Fruit fly (Drosophila melanogaster) whole organism, embryonic: ENCODE measurements around the gene eys.
A peak's percentile ranks its signal among the peaks of the same experiment; 100 is the strongest.

ENCODE experiments used
- Atf-2 ChIP-seq: fragments of 200-800 bp; sonication (Bioruptor generic); optimal IDR thresholded peaks from 2 replicates; lab custom pipeline; 2016; ENCODE audit warnings: missing biosample characterization, missing genetic modification characterization
- BtbVII ChIP-seq: fragments of 200-800 bp; sonication (Bioruptor generic); optimal IDR thresholded peaks from 3 replicates; lab custom pipeline; 2017; ENCODE audit warnings: missing biosample characterization, mild to moderate bottlenecking, missing genetic modification characterization
- CG13296 ChIP-seq: fragments of 200-800 bp; sonication (Bioruptor generic); optimal IDR thresholded peaks from 3 replicates; lab custom pipeline; 2018; ENCODE audit warnings: missing biosample characterization, mild to moderate bottlenecking, missing genetic modification characterization
- CG14667 ChIP-seq: fragments of 200-800 bp; sonication (Bioruptor generic); IDR thresholded peaks from 2 replicates; pipeline ENCODE4 v1.3.6; 2022; ENCODE audit warnings: missing biosample characterization, missing genetic modification characterization
- CG15514 ChIP-seq: fragments of 200-800 bp; sonication (Bioruptor generic); optimal IDR thresholded peaks from 3 replicates; lab custom pipeline; 2017; ENCODE audit warnings: missing biosample characterization, missing genetic modification characterization, mild to moderate bottlenecking, moderate library complexity, missing genetic modification reagents
- CG16779 ChIP-seq: fragments of 200-800 bp; sonication (Bioruptor generic); IDR thresholded peaks from 2 replicates; pipeline ENCODE4 v1.3.6; 2022; ENCODE audit warnings: missing biosample characterization, missing genetic modification characterization
- CG17361 ChIP-seq: fragments of 200-800 bp; sonication (Bioruptor generic); IDR thresholded peaks from 3 replicates; pipeline ENCODE4 v1.3.6; 2022; ENCODE audit warnings: missing biosample characterization, missing genetic modification characterization
- CG17568 ChIP-seq: fragments of 200-800 bp; sonication (Bioruptor generic); optimal IDR thresholded peaks from 2 replicates; lab custom pipeline; 2018; ENCODE audit warnings: missing biosample characterization, mild to moderate bottlenecking, missing genetic modification characterization, moderate library complexity
- CG17612 ChIP-seq: fragments of 200-800 bp; sonication (Bioruptor generic); IDR thresholded peaks from 2 replicates; pipeline ENCODE4 v1.3.6; 2022; ENCODE audit warnings: missing biosample characterization, missing genetic modification characterization
- CG18262 ChIP-seq: fragments of 200-800 bp; optimal IDR thresholded peaks from 3 replicates; lab custom pipeline; 2019; ENCODE audit warnings: missing biosample characterization, mild to moderate bottlenecking, missing genetic modification characterization, moderate library complexity
- CG30403 ChIP-seq: fragments of 200-800 bp; sonication (Bioruptor generic); optimal IDR thresholded peaks from 3 replicates; lab custom pipeline; 2016; ENCODE audit warnings: missing biosample characterization, missing genetic modification characterization
- CG3065 ChIP-seq: fragments of 200-800 bp; sonication (Bioruptor generic); optimal IDR thresholded peaks from 2 replicates; lab custom pipeline; 2016; ENCODE audit warnings: missing biosample characterization, missing genetic modification characterization
- CG32767 ChIP-seq: fragments of 200-800 bp; sonication (Bioruptor generic); IDR thresholded peaks from 2 replicates; pipeline ENCODE4 v1.3.6; 2022; ENCODE audit warnings: missing biosample characterization, missing genetic modification characterization
- CG34224 ChIP-seq: fragments of 200-800 bp; sonication (Bioruptor generic); IDR thresholded peaks from 3 replicates; pipeline ENCODE4 v1.3.6; 2022; ENCODE audit warnings: missing biosample characterization, missing genetic modification characterization; ENCODE audit not compliant: partially characterized antibody
- CG3995 ChIP-seq: fragments of 200-800 bp; sonication (Bioruptor generic); optimal IDR thresholded peaks from 3 replicates; lab custom pipeline; 2016; ENCODE audit warnings: missing biosample characterization, missing genetic modification characterization
- CG7987 ChIP-seq: fragments of 200-800 bp; sonication (Bioruptor generic); optimal IDR thresholded peaks from 2 replicates; lab custom pipeline; 2018; ENCODE audit warnings: missing biosample characterization, mild to moderate bottlenecking, missing genetic modification characterization, moderate library complexity
- CG9437 ChIP-seq: fragments of 200-800 bp; sonication (Bioruptor generic); optimal IDR thresholded peaks from 2 replicates; lab custom pipeline; 2018; ENCODE audit warnings: missing biosample characterization, mild to moderate bottlenecking, missing genetic modification characterization
- Chrac-16 ChIP-seq: fragments of 200-800 bp; sonication (Bioruptor generic); optimal IDR thresholded peaks from 3 replicates; lab custom pipeline; 2016; ENCODE audit warnings: missing biosample characterization, missing genetic modification characterization
- CkIIα-i1 ChIP-seq: fragments of 200-800 bp; sonication (Bioruptor generic); IDR thresholded peaks from 2 replicates; pipeline ENCODE4 v1.3.6; 2022; ENCODE audit warnings: missing biosample characterization, missing genetic modification characterization
- Dip2 ChIP-seq: fragments of 200-800 bp; sonication (Bioruptor generic); IDR thresholded peaks from 2 replicates; pipeline ENCODE4 v1.3.6; 2022; ENCODE audit warnings: missing biosample characterization, missing genetic modification characterization
- Dll ChIP-seq: fragments of 200-800 bp; sonication (Bioruptor generic); IDR thresholded peaks from 4 replicates; pipeline ENCODE4 v1.3.6; 2022; ENCODE audit warnings: missing biosample characterization, missing genetic modification characterization; ENCODE audit not compliant: partially characterized antibody
- Doc2 ChIP-seq: fragments of 200-800 bp; sonication (Bioruptor generic); IDR thresholded peaks from 2 replicates; pipeline ENCODE4 v1.3.6; 2022; ENCODE audit warnings: missing biosample characterization, missing genetic modification characterization
- Ets97D ChIP-seq: fragments of 200-800 bp; sonication (Bioruptor generic); optimal IDR thresholded peaks from 3 replicates; lab custom pipeline; 2016; ENCODE audit warnings: missing biosample characterization, missing genetic modification characterization
- HLH54F ChIP-seq: fragments of 200-800 bp; sonication (Bioruptor generic); optimal IDR thresholded peaks from 3 replicates; lab custom pipeline; 2016; ENCODE audit warnings: missing biosample characterization, missing genetic modification characterization
- NFAT ChIP-seq: fragments of 200-800 bp; sonication (Bioruptor generic); IDR thresholded peaks from 2 replicates; pipeline ENCODE4 v1.3.6; 2022; ENCODE audit warnings: missing biosample characterization, missing genetic modification characterization
- Oaz ChIP-seq: fragments of 200-800 bp; sonication (Bioruptor generic); IDR thresholded peaks from 2 replicates; pipeline ENCODE4 v1.3.6; 2022; ENCODE audit warnings: missing biosample characterization, missing genetic modification characterization
- ab ChIP-seq: fragments of 200-800 bp; sonication (Bioruptor generic); optimal IDR thresholded peaks from 2 replicates; lab custom pipeline; 2016; ENCODE audit warnings: missing biosample characterization, missing genetic modification characterization
- ash1 ChIP-seq: fragments of 200-800 bp; sonication (Bioruptor generic); optimal IDR thresholded peaks from 2 replicates; lab custom pipeline; 2018; ENCODE audit warnings: missing biosample characterization, mild to moderate bottlenecking, missing genetic modification characterization
- az2 ChIP-seq: fragments of 200-800 bp; sonication (Bioruptor generic); optimal IDR thresholded peaks from 3 replicates; lab custom pipeline; 2016; ENCODE audit warnings: missing biosample characterization, missing genetic modification characterization
- dysf ChIP-seq: fragments of 200-800 bp; sonication (Bioruptor generic); IDR thresholded peaks from 3 replicates; pipeline ENCODE4 v1.3.6; 2022; ENCODE audit warnings: missing biosample characterization, missing genetic modification characterization
- emc ChIP-seq: fragments of 200-800 bp; sonication (Bioruptor generic); optimal IDR thresholded peaks from 2 replicates; lab custom pipeline; 2016; ENCODE audit warnings: missing biosample characterization, missing genetic modification characterization
- eyg ChIP-seq: fragments of 200-800 bp; sonication (Bioruptor generic); optimal IDR thresholded peaks from 3 replicates; lab custom pipeline; 2016; ENCODE audit warnings: missing biosample characterization, missing genetic modification characterization
- fu2 ChIP-seq: fragments of 200-800 bp; sonication (Bioruptor generic); optimal IDR thresholded peaks from 2 replicates; lab custom pipeline; 2016; ENCODE audit warnings: missing biosample characterization, missing genetic modification characterization
- ind ChIP-seq: fragments of 200-800 bp; sonication (Bioruptor generic); optimal IDR thresholded peaks from 3 replicates; lab custom pipeline; 2016; ENCODE audit warnings: missing biosample characterization, missing genetic modification characterization
- jing ChIP-seq: fragments of 200-800 bp; sonication (Bioruptor generic); optimal IDR thresholded peaks from 2 replicates; lab custom pipeline; 2018; ENCODE audit warnings: missing biosample characterization, mild to moderate bottlenecking, missing genetic modification characterization
- lab ChIP-seq: fragments of 200-800 bp; sonication (Bioruptor generic); optimal IDR thresholded peaks from 3 replicates; lab custom pipeline; 2017; ENCODE audit warnings: missing biosample characterization, missing genetic modification characterization, mild to moderate bottlenecking, moderate library complexity, missing genetic modification reagents
- lola ChIP-seq, 3 experiments: fragments of >200 bp in 2 of 3; fragments of 200-800 bp in 1 of 3; sonication (Bioruptor generic) in 1 of 3; optimal IDR thresholded peaks; 2 replicates each; lab custom pipeline; 2017 to 2019; ENCODE audit warnings: missing biosample characterization in 3 of 3, missing genetic modification characterization in 3 of 3, mild to moderate bottlenecking in 1 of 3, moderate library complexity in 1 of 3
- nau ChIP-seq: fragments of 200-800 bp; sonication (Bioruptor generic); optimal IDR thresholded peaks from 3 replicates; lab custom pipeline; 2017; ENCODE audit warnings: missing biosample characterization, mild to moderate bottlenecking, missing genetic modification characterization, missing genetic modification reagents
- phol ChIP-seq: fragments of 200-800 bp; sonication (Bioruptor generic); optimal IDR thresholded peaks from 3 replicates; lab custom pipeline; 2018; ENCODE audit warnings: missing biosample characterization, mild to moderate bottlenecking, missing genetic modification characterization, moderate library complexity
- pita ChIP-seq: fragments of 200-800 bp; sonication (Bioruptor generic); optimal IDR thresholded peaks from 2 replicates; lab custom pipeline; 2017; ENCODE audit warnings: missing biosample characterization, mild to moderate bottlenecking, missing genetic modification characterization
- ro ChIP-seq: fragments of 200-800 bp; sonication (Bioruptor generic); IDR thresholded peaks from 2 replicates; pipeline ENCODE4 v1.3.6; 2022; ENCODE audit warnings: missing biosample characterization, missing genetic modification characterization
- scrt ChIP-seq: fragments of 200-800 bp; sonication (Bioruptor generic); optimal IDR thresholded peaks from 2 replicates; lab custom pipeline; 2018; ENCODE audit warnings: missing biosample characterization, mild to moderate bottlenecking, missing genetic modification characterization, moderate library complexity
- sens ChIP-seq: fragments of 200-800 bp; sonication (Bioruptor generic); peaks from one replicate; lab custom pipeline; 2016; ENCODE audit warnings: missing biosample characterization, missing genetic modification characterization
- seq ChIP-seq: fragments of 200-800 bp; sonication (Bioruptor generic); IDR thresholded peaks from 2 replicates; pipeline ENCODE4 v1.3.6; 2022; ENCODE audit warnings: missing biosample characterization, missing genetic modification characterization
- sna ChIP-seq: fragments of 200-800 bp; sonication (Bioruptor generic); IDR thresholded peaks from 2 replicates; pipeline ENCODE4 v1.3.6; 2022; ENCODE audit warnings: missing biosample characterization, missing genetic modification characterization; ENCODE audit not compliant: partially characterized antibody
- so ChIP-seq: fragments of 200-800 bp; sonication (Bioruptor generic); IDR thresholded peaks from 3 replicates; pipeline ENCODE4 v1.3.6; 2022; ENCODE audit warnings: missing biosample characterization, missing genetic modification characterization
- stc ChIP-seq: fragments of 200-800 bp; sonication (Bioruptor generic); IDR thresholded peaks from 2 replicates; pipeline ENCODE4 v1.3.6; 2022; ENCODE audit warnings: missing biosample characterization, missing genetic modification characterization
- unpg ChIP-seq: fragments of 200-800 bp; sonication (Bioruptor generic); optimal IDR thresholded peaks from 3 replicates; lab custom pipeline; 2018; ENCODE audit warnings: missing biosample characterization, mild to moderate bottlenecking, missing genetic modification characterization, moderate library complexity
- wek ChIP-seq: fragments of 200-800 bp; sonication (Bioruptor generic); optimal IDR thresholded peaks from 3 replicates; lab custom pipeline; 2018; ENCODE audit warnings: missing biosample characterization, mild to moderate bottlenecking, missing genetic modification characterization, moderate library complexity
- zen2 ChIP-seq: fragments of 200-800 bp; sonication (Bioruptor generic); IDR thresholded peaks from 3 replicates; pipeline ENCODE4 v1.3.6; 2022; ENCODE audit warnings: missing biosample characterization, missing genetic modification characterization; ENCODE audit not compliant: partially characterized antibody

eys gene

DNA sequence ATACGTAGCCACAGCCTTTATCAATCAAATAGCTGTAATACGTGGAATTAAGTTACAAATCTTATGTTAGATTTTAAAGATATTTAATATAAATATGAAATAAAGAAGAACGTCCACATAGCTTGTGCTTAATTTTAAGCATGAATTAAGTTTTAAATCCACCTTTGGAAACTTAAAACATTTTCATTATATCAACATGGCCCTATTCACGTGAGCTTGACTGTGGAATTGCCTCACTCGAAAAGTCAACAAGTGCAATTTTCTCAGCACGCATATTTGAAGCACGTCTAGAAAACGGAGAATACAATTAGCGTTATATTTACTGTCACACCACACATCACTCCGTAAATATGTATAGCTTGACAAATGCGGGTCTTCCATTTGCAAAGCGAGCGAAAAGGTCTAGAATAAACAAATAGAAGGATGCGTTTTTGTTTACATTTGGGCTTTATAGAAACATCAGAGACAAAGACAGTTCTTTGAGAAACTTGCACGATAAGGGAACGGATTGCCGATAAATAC lies 52.2 kb downstream of the eys start (continued):
- TF ChIP-seq lola (GFP tag; optimal IDR thresholded peaks at IDR 0.05; lab: Kevin White, UChicago) (peak in 1 of 3 experiments; percentile 90), CG13296 (peak; percentile 92), unpg (peak; percentile 96), zen2 (no peak), phol (tag; lab: Kevin White, UChicago) (peak; percentile 88), az2 (GFP tag; lab: Kevin White, UChicago) (peak; percentile 84), so (GFP tag; lab: Robert Waterston, UW) (peak; percentile 86), CG9437 (peak; percentile 77), CkIIα-i1 (GFP tag; lab: Robert Waterston, UW) (no peak), nau (GFP tag; lab: Kevin White, UChicago) (peak; percentile 88), eyg (GFP tag; lab: Kevin White, UChicago) (peak; percentile 33), CG7987 (peak; percentile 70), Ets97D (GFP tag; lab: Kevin White, UChicago) (peak; percentile 48), ind (peak; percentile 86), CG17568 (GFP tag; lab: Kevin White, UChicago) (peak; percentile 94), Chrac-16 (GFP tag; lab: Kevin White, UChicago) (peak; percentile 78), wek (GFP tag; lab: Kevin White, UChicago) (peak; percentile 43), CG30403 (GFP tag; lab: Kevin White, UChicago) (peak; percentile 82), pita (GFP tag; lab: Kevin White, UChicago) (no peak), ab (GFP tag; lab: Kevin White, UChicago) (no peak), stc (GFP tag; lab: Robert Waterston, UW) (peak; percentile 87), ro (peak; percentile 52; the same call in 1 of the 2 replicates), ash1 (GFP tag; lab: Kevin White, UChicago) (no peak), fu2 (GFP tag; lab: Kevin White, UChicago) (no peak), CG18262 (tag; lab: Kevin White, UChicago) (peak; percentile 93), CG16779 (GFP tag; lab: Robert Waterston, UW) (0 out of 2 replicates have a peak, but pooled peaks have one; percentile 52), sna (GFP tag; lab: Robert Waterston, UW) (no peak), dysf (GFP tag; lab: Robert Waterston, UW) (peak; percentile 85), Dll (GFP tag; lab: Robert Waterston, UW) (no peak), lab (GFP tag; lab: Kevin White, UChicago) (peak; percentile 94), CG17612 (GFP tag; lab: Robert Waterston, UW) (no peak), scrt (GFP tag; lab: Kevin White, UChicago) (peak; percentile 91), CG17361 (GFP tag; lab: Robert Waterston, UW) (peak; percentile 92), BtbVII (GFP tag; lab: Kevin White, UChicago) (peak; percentile 92), Doc2 (GFP tag; lab: Robert Waterston, UW) (no peak), CG3995 (GFP tag; lab: Kevin White, UChicago) (peak; percentile 47), Dip2 (no peak), CG15514 (peak; percentile 80), sens (GFP tag; lab: Kevin White, UChicago) (peak; percentile 95), CG3065 (GFP tag; lab: Kevin White, UChicago) (no peak), CG34224 (GFP tag; lab: Robert Waterston, UW) (no peak), HLH54F (GFP tag; lab: Kevin White, UChicago) (peak; percentile 5), seq (GFP tag; lab: Robert Waterston, UW) (peak; percentile 91), CG14667 (GFP tag; lab: Robert Waterston, UW) (no peak; the same call in 1 of the 2 replicates), CG32767 (GFP tag; lab: Robert Waterston, UW) (peak; percentile 88), Atf-2 (GFP tag; lab: Kevin White, UChicago) (peak; percentile 66), jing (GFP tag; lab: Kevin White, UChicago) (peak; percentile 52), NFAT (GFP tag; lab: Robert Waterston, UW) (peak; percentile 64), Oaz (GFP tag; lab: Robert Waterston, UW) (peak; percentile 69), emc (no peak)
